Fruit fly (Drosophila melanogaster) whole organism, prepupa: ENCODE measurements around the gene laf.
A peak's percentile ranks its signal among the peaks of the same experiment; 100 is the strongest.

Source experiments
- Blimp-1 ChIP-seq: fragments of 200-800 bp; sonication (Bioruptor generic); optimal IDR thresholded peaks from 3 replicates; lab custom pipeline; 2017; ENCODE audit warnings: missing biosample characterization, missing genetic modification characterization, mild to moderate bottlenecking, moderate library complexity, missing genetic modification reagents
- CG10631 ChIP-seq: fragments of 200-800 bp; sonication (Bioruptor generic); optimal IDR thresholded peaks from 2 replicates; lab custom pipeline; 2016; ENCODE audit warnings: missing biosample characterization, missing genetic modification characterization
- CG10669 ChIP-seq: fragments of 200-800 bp; sonication (Bioruptor generic); optimal IDR thresholded peaks from 3 replicates; lab custom pipeline; 2018; ENCODE audit warnings: missing biosample characterization, mild to moderate bottlenecking, missing genetic modification characterization, moderate library complexity
- CG11902 ChIP-seq: fragments of 200-800 bp; sonication (Bioruptor generic); optimal IDR thresholded peaks from 3 replicates; lab custom pipeline; 2016; ENCODE audit warnings: missing biosample characterization, missing genetic modification characterization
- CG15336 ChIP-seq: fragments of 200-800 bp; sonication (Bioruptor generic); IDR thresholded peaks from 2 replicates; pipeline ENCODE4 v1.3.6; 2022; ENCODE audit warnings: missing biosample characterization, missing genetic modification characterization
- CG3032 ChIP-seq: fragments of 200-800 bp; optimal IDR thresholded peaks from 2 replicates; lab custom pipeline; 2019; ENCODE audit warnings: missing biosample characterization, mild to moderate bottlenecking, missing genetic modification characterization, moderate library complexity
- CG31627 ChIP-seq: fragments of 200-800 bp; sonication (Bioruptor generic); optimal IDR thresholded peaks from 3 replicates; lab custom pipeline; 2016; ENCODE audit warnings: missing biosample characterization, missing genetic modification characterization
- CG34406 ChIP-seq: fragments of 200-800 bp; sonication (Bioruptor generic); optimal IDR thresholded peaks from 3 replicates; lab custom pipeline; 2016; ENCODE audit warnings: missing biosample characterization, missing genetic modification characterization
- CG3919 ChIP-seq: fragments of 200-800 bp; sonication (Bioruptor generic); optimal IDR thresholded peaks from 3 replicates; lab custom pipeline; 2016; ENCODE audit warnings: missing biosample characterization, missing genetic modification characterization
- CG4318 ChIP-seq: fragments of 200-800 bp; sonication (Bioruptor generic); optimal IDR thresholded peaks from 3 replicates; lab custom pipeline; 2017; ENCODE audit warnings: missing biosample characterization, mild to moderate bottlenecking, missing genetic modification characterization
- CG6163 ChIP-seq: fragments of 200-800 bp; sonication (Bioruptor generic); IDR thresholded peaks from 3 replicates; pipeline ENCODE4 v1.3.6; 2022; ENCODE audit warnings: missing biosample characterization, missing genetic modification characterization
- CG6276 ChIP-seq: fragments of 200-800 bp; sonication (Bioruptor generic); optimal IDR thresholded peaks from 2 replicates; lab custom pipeline; 2017; ENCODE audit warnings: missing biosample characterization, mild to moderate bottlenecking, missing genetic modification characterization
- CG6792 ChIP-seq: fragments of 200-800 bp; sonication (Bioruptor generic); optimal IDR thresholded peaks from 3 replicates; lab custom pipeline; 2016; ENCODE audit warnings: missing biosample characterization, missing genetic modification characterization
- CG6808 ChIP-seq: fragments of 200-800 bp; sonication (Bioruptor generic); optimal IDR thresholded peaks from 3 replicates; lab custom pipeline; 2017; ENCODE audit warnings: missing biosample characterization, missing genetic modification characterization, mild to moderate bottlenecking, moderate library complexity, missing genetic modification reagents
- CG6854 ChIP-seq: fragments of 200-800 bp; sonication (Bioruptor generic); optimal IDR thresholded peaks from 2 replicates; lab custom pipeline; 2017; ENCODE audit warnings: missing biosample characterization, mild to moderate bottlenecking, missing genetic modification characterization
- CG8632 ChIP-seq: fragments of 200-800 bp; sonication (Bioruptor generic); optimal IDR thresholded peaks from 3 replicates; lab custom pipeline; 2016; ENCODE audit warnings: missing biosample characterization, missing genetic modification characterization
- Eip78C ChIP-seq: fragments of 200-800 bp; sonication (Bioruptor generic); peaks from one replicate; lab custom pipeline; 2016; ENCODE audit warnings: missing biosample characterization, missing genetic modification characterization
- Ets96B ChIP-seq: fragments of 200-800 bp; optimal IDR thresholded peaks from 2 replicates; lab custom pipeline; 2019; ENCODE audit warnings: missing biosample characterization, mild to moderate bottlenecking, missing genetic modification characterization, moderate library complexity
- Hr39 ChIP-seq: fragments of 200-800 bp; sonication (Bioruptor generic); optimal IDR thresholded peaks from 2 replicates; lab custom pipeline; 2016; ENCODE audit warnings: missing biosample characterization, missing genetic modification characterization
- Hr4 ChIP-seq: fragments of 200-800 bp; sonication (Bioruptor generic); optimal IDR thresholded peaks from 3 replicates; lab custom pipeline; 2016; ENCODE audit warnings: missing biosample characterization, missing genetic modification characterization
- Smox ChIP-seq: fragments of 200-800 bp; sonication (Bioruptor generic); optimal IDR thresholded peaks from 3 replicates; lab custom pipeline; 2016; ENCODE audit warnings: missing biosample characterization, missing genetic modification characterization
- Sox14 ChIP-seq: fragments of 200-800 bp; sonication (Bioruptor generic); optimal IDR thresholded peaks from 3 replicates; lab custom pipeline; 2016; ENCODE audit warnings: missing biosample characterization, missing genetic modification characterization
- Sox15 ChIP-seq: fragments of 200-800 bp; sonication (Bioruptor generic); optimal IDR thresholded peaks from 3 replicates; lab custom pipeline; 2016; ENCODE audit warnings: missing biosample characterization, missing genetic modification characterization
- achi ChIP-seq: fragments of 200-800 bp; sonication (Bioruptor generic); optimal IDR thresholded peaks from 3 replicates; lab custom pipeline; 2016; ENCODE audit warnings: missing biosample characterization, missing genetic modification characterization
- dac ChIP-seq: fragments of 200-800 bp; sonication (Bioruptor generic); optimal IDR thresholded peaks from 2 replicates; lab custom pipeline; 2017; ENCODE audit warnings: missing biosample characterization, mild to moderate bottlenecking, missing genetic modification characterization
- dsx ChIP-seq: fragments of 200-800 bp; optimal IDR thresholded peaks from 3 replicates; lab custom pipeline; 2019; ENCODE audit warnings: missing biosample characterization, mild to moderate bottlenecking, missing genetic modification characterization, moderate library complexity; ENCODE audit not compliant: poor library complexity, severe bottlenecking
- eg ChIP-seq: fragments of 200-800 bp; sonication (Bioruptor generic); IDR thresholded peaks from 3 replicates; pipeline ENCODE4 v1.3.6; 2022; ENCODE audit warnings: missing biosample characterization, missing genetic modification characterization
- esn ChIP-seq: fragments of 200-800 bp; sonication (Bioruptor generic); optimal IDR thresholded peaks from 2 replicates; lab custom pipeline; 2016; ENCODE audit warnings: missing biosample characterization, mild to moderate bottlenecking, missing genetic modification characterization, moderate library complexity
- fd85E ChIP-seq: fragments of 200-800 bp; sonication (Bioruptor generic); optimal IDR thresholded peaks from 3 replicates; lab custom pipeline; 2016; ENCODE audit warnings: missing biosample characterization, missing genetic modification characterization
- fkh ChIP-seq: fragments of 200-800 bp; sonication (Bioruptor generic); optimal IDR thresholded peaks from 3 replicates; lab custom pipeline; 2017; ENCODE audit warnings: missing biosample characterization, mild to moderate bottlenecking, missing genetic modification characterization, moderate library complexity
- net ChIP-seq: fragments of 200-800 bp; sonication (Bioruptor generic); optimal IDR thresholded peaks from 3 replicates; lab custom pipeline; 2016; ENCODE audit warnings: missing biosample characterization, missing genetic modification characterization
- pdm3 ChIP-seq: fragments of 200-800 bp; sonication (Bioruptor generic); optimal IDR thresholded peaks from 3 replicates; lab custom pipeline; 2016; ENCODE audit warnings: missing biosample characterization, missing genetic modification characterization
- salr ChIP-seq, 2 experiments: fragments of 200-800 bp; sonication (Bioruptor generic); optimal IDR thresholded peaks; 3 replicates each; lab custom pipeline; 2016 to 2018; ENCODE audit warnings: missing biosample characterization in 2 of 2, missing genetic modification characterization in 2 of 2, mild to moderate bottlenecking in 1 of 2
- spab ChIP-seq: fragments of 200-800 bp; sonication (Bioruptor generic); optimal IDR thresholded peaks from 2 replicates; lab custom pipeline; 2017; ENCODE audit warnings: missing biosample characterization, mild to moderate bottlenecking, missing genetic modification characterization, missing genetic modification reagents
- svp ChIP-seq: fragments of 200-800 bp; sonication (Bioruptor generic); peaks from one replicate; lab custom pipeline; 2016; ENCODE audit warnings: missing biosample characterization, missing genetic modification characterization
- vri ChIP-seq: fragments of 200-800 bp; sonication (Bioruptor generic); optimal IDR thresholded peaks from 3 replicates; lab custom pipeline; 2016; ENCODE audit warnings: missing biosample characterization, mild to moderate bottlenecking, missing genetic modification characterization

laf gene

DNA sequence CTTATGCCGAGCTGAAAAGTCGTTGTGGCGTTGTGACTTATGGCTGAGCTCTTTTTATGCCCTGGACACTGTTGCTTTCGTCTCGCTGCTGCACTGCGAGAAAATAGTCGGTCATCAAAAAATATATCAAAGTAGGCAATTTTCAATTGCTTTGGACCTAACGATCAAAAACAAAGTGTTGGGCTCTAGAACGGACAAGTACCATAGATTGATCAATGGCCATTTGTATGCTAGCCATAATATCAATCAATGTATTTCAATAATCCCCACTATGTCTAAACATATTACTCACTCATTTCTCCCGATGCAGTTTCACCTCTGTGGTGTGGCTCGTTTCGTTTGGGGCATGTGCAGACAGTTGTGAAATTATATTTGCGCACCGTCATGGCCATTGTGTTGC is 4.6 kb downstream of the laf start (continued):
- peak; percentile 21 for TF ChIP-seq CG11902 (GFP tag; lab: Kevin White, UChicago)
- TF ChIP-seq CG6163 = peak; percentile 53; the same call in 1 of the 3 replicates
- peak; percentile 61 for TF ChIP-seq Hr39
- TF ChIP-seq net = no peak
- TF ChIP-seq pdm3 (GFP tag; lab: Kevin White, UChicago) = peak; percentile 46
- peak; percentile 67 for TF ChIP-seq CG3032
- TF ChIP-seq esn (GFP tag; lab: Kevin White, UChicago) = peak; percentile 76
- TF ChIP-seq CG31627 (GFP tag; lab: Kevin White, UChicago) = peak; percentile 68
- peak; percentile 57 for TF ChIP-seq CG10631 (GFP tag; lab: Kevin White, UChicago)
- TF ChIP-seq Sox15 = peak; percentile 23
- TF ChIP-seq CG6808 (GFP tag; lab: Kevin White, UChicago) = peak; percentile 63
- TF ChIP-seq fkh = no peak
- TF ChIP-seq CG8632 (GFP tag; lab: Kevin White, UChicago) = peak; percentile 45
- peak; percentile 85 for TF ChIP-seq Eip78C (GFP tag; lab: Kevin White, UChicago)
- TF ChIP-seq CG6854 = no peak
- peak; percentile 42 for TF ChIP-seq CG34406
- no peak for TF ChIP-seq CG4318 (GFP tag; lab: Kevin White, UChicago)

DNA sequence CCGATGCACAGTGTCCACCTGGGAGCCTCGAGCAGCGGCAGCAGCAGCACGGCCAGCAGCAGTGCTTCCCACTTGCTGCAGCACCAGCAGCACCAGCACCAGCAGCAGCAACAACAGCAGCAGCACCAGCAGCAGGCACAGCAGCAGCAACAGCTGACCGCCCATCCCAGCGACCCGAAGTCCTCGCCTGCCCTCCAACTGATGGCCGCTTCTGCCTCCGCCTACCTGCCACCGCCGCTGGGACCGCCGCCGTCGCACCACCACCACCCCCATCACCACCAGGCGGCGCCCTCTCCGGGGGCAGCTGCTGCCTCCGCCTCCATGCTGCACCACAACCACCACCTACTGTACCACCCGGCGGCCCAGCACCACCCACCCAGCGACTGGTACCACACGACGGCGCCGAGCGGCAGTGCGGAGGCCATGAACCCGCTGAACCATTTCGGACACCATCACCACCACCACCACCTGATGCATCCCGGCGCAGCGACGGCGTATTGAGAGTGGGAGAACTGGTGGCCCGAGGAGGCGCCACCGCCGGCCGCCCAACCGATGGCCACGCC is 9.6 kb downstream of the laf start:
- TF ChIP-seq spab (GFP tag; lab: Kevin White, UChicago) = no peak
- TF ChIP-seq salr (GFP tag; optimal IDR thresholded peaks at IDR 0.05; lab: Kevin White, UChicago) = no peak
- no peak for TF ChIP-seq achi (GFP tag; lab: Kevin White, UChicago)
- TF ChIP-seq fkh = no peak
- no peak for TF ChIP-seq Smox (GFP tag; lab: Kevin White, UChicago)
- no peak for TF ChIP-seq dsx (GFP tag; lab: Kevin White, UChicago)
- TF ChIP-seq CG3032 = no peak
- TF ChIP-seq CG6854 = no peak
- no peak for TF ChIP-seq eg (GFP tag; lab: Robert Waterston, UW)
- TF ChIP-seq Sox14 (GFP tag; lab: Kevin White, UChicago) = no peak
- TF ChIP-seq Blimp-1 = no peak
- TF ChIP-seq pdm3 (GFP tag; lab: Kevin White, UChicago) = no peak
- TF ChIP-seq CG3919 = no peak
- no peak for TF ChIP-seq vri (GFP tag; lab: Kevin White, UChicago)
- no peak for TF ChIP-seq fd85E (GFP tag; lab: Kevin White, UChicago)
- TF ChIP-seq Eip78C (GFP tag; lab: Kevin White, UChicago) = no peak
- no peak for TF ChIP-seq Hr4 (GFP tag; lab: Kevin White, UChicago)
- no peak for TF ChIP-seq CG10669 (GFP tag; lab: Kevin White, UChicago)
- TF ChIP-seq CG6276 (GFP tag; lab: Kevin White, UChicago) = no peak
- TF ChIP-seq CG6792 = no peak

DNA sequence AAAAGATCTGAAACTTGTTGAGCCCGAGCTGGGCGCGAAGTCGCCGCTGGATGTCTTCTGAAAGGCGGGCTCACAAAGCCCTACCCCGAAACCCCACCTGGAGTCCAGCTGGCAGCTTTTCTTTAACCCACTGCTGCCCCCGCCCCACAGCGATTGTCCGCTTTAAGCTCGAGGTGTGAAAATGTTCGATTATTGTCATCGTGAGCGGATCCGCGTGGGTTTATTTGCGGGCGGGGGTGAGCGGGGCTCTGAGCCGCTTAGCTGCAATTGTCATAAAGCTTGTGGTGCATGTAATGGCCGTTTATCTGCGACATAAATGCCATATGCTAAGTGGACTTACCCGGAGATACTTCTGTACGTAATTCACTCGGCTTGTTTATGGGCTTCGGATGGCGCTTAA is 11.4 kb downstream of the laf start:
- TF ChIP-seq dsx (GFP tag; lab: Kevin White, UChicago) (no peak), CG3032 (no peak), CG11902 (GFP tag; lab: Kevin White, UChicago) (no peak), svp (GFP tag; lab: Kevin White, UChicago) (no peak), fd85E (GFP tag; lab: Kevin White, UChicago) (no peak), achi (GFP tag; lab: Kevin White, UChicago) (no peak), CG4318 (GFP tag; lab: Kevin White, UChicago) (no peak)

DNA sequence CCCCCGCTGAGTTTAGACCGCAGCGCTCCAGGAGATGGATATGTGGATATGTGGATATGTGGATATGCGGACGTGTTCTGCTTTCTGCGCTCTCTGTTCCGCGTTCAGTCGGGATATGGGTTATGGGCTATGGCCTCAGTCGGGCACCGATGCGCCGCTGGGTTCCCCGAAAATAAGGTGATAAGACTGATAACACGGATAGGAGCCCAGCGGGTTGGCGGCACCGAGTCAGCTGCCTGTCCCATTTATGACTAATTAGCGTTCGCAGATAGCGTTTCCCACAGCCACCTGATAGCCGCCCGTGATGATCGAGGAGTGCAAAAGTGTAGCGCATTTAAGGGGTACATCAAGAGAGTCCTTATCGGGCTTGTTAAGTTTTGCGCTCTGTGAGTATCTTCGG is 12.3 kb downstream of the laf start:
- TF ChIP-seq Ets96B (no peak), CG3032 (no peak), dac (GFP tag; lab: Kevin White, UChicago) (no peak), svp (GFP tag; lab: Kevin White, UChicago) (peak; percentile 58), CG15336 (GFP tag; lab: Robert Waterston, UW) (no peak)
